Worm (Caenorhabditis elegans) whole organism, L2 larva: ENCODE measurements around the gene F15D4.6.

Source experiments
- C34F6.9 ChIP-seq: fragments of 150-350 bp; optimal IDR thresholded peaks from 2 replicates; lab custom pipeline; 2014; ENCODE audit warnings: missing biosample characterization, missing genetic modification characterization
- crh-2 ChIP-seq: sonication (generic microtip); optimal IDR thresholded peaks from 2 replicates; lab custom pipeline; 2017; ENCODE audit warnings: missing biosample characterization, missing genetic modification characterization
- elt-1 ChIP-seq: fragments of 150-350 bp; optimal IDR thresholded peaks from 2 replicates; lab custom pipeline; 2014; ENCODE audit warnings: missing biosample characterization, missing genetic modification characterization
- fos-1 ChIP-seq: fragments of 150-350 bp; optimal IDR thresholded peaks from 2 replicates; lab custom pipeline; 2014; ENCODE audit warnings: missing biosample characterization, missing genetic modification characterization
- gmeb-1 ChIP-seq: fragments of 150-350 bp; optimal IDR thresholded peaks from 2 replicates; lab custom pipeline; 2014; ENCODE audit warnings: missing biosample characterization, missing genetic modification characterization
- sma-9 ChIP-seq, 2 experiments: fragments of 150-350 bp in 1 of 2; sonication (generic microtip) in 1 of 2; optimal IDR thresholded peaks; 2 replicates each; lab custom pipeline; 2014 to 2016; ENCODE audit warnings: missing genetic modification characterization in 2 of 2, mild to moderate bottlenecking in 1 of 2, missing biosample characterization in 1 of 2, missing compliant biosample characterization in 1 of 2, missing genetic modification reagents in 1 of 2, moderate library complexity in 1 of 2
- unc-55 ChIP-seq: fragments of 150-350 bp; sonication (generic microtip); optimal IDR thresholded peaks from 3 replicates; lab custom pipeline; 2014; ENCODE audit warnings: missing biosample characterization, missing genetic modification reagents, missing genetic modification characterization
- zag-1 ChIP-seq: fragments of 150-350 bp; optimal IDR thresholded peaks from 2 replicates; lab custom pipeline; 2014; ENCODE audit warnings: missing biosample characterization, missing genetic modification characterization

F15D4.6 gene

ce11 chrII:13299166-13299805 is 50.3 kb downstream of the F15D4.6 start:
- TF ChIP-seq sma-9 (GFP tag; optimal IDR thresholded peaks at IDR 0.05; lab: Kevin White, UChicago) (peak; percentile 56), sma-9 (tag; optimal IDR thresholded peaks at IDR 0.05; lab: Kevin White, UChicago) (no peak), elt-1 (no peak), gmeb-1 (tag; lab: Kevin White, UChicago) (peak; percentile 12), fos-1 (peak; percentile 87), unc-55 (GFP tag; lab: Kevin White, UChicago) (no peak), C34F6.9 (no peak), crh-2 (peak; percentile 28), zag-1 (tag; lab: Kevin White, UChicago) (no peak)
